Fruit fly (Drosophila melanogaster): ENCODE data around the gene CG42502.

CG42502 gene

DNA sequence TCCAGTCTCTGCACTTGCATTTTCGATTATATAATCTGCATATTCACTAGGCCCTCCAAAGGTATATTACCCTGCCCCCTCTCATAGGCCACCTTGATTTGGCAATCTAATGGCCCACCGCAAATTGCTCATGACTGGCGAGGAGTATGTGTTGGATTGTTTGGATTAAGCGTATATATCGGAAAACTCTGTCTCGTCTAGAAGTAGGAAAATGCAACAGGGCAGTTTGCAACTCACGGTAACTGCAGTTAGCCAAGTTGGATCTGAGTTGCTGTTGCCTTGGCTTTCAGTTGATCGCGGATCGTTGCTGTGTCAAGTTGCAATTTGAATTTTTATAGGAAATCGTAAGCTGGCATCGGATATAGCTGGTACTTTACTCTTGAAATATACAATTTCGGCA is 8.0 kb upstream of the CG42502 start, which contains the start of gene Ugt36F1:
Gene Ugt36F1 (plus strand): TSS at position 301 of the 400 bp plus-strand sequence.
- TF ChIP-seq CG12605 (GFP tag; IDR thresholded peaks at IDR 0.05): no peak
- TF ChIP-seq Ets98B (GFP tag; IDR thresholded peaks at IDR 0.05): no peak
- TF ChIP-seq CG4496 (GFP tag; IDR thresholded peaks at IDR 0.05): no peak
- no peak for TF ChIP-seq CG9948 (tag; optimal IDR thresholded peaks at IDR 0.05)
- TF ChIP-seq fd96Ca (GFP tag; IDR thresholded peaks at IDR 0.05): no peak
- no peak for TF ChIP-seq Snoo (tag; optimal IDR thresholded peaks at IDR 0.05)
- TF ChIP-seq Pif1B (GFP tag; optimal IDR thresholded peaks at IDR 0.05): no peak
- no peak for TF ChIP-seq EcR (GFP tag; optimal IDR thresholded peaks at IDR 0.05)
- TF ChIP-seq CG8301 (tag; optimal IDR thresholded peaks at IDR 0.05): no peak
- TF ChIP-seq CG13204 (GFP tag; optimal IDR thresholded peaks at IDR 0.05): no peak
- TF ChIP-seq CG14655 (GFP tag; optimal IDR thresholded peaks at IDR 0.05): no peak
- TF ChIP-seq CG34367 (tag; optimal IDR thresholded peaks at IDR 0.05): no peak

DNA sequence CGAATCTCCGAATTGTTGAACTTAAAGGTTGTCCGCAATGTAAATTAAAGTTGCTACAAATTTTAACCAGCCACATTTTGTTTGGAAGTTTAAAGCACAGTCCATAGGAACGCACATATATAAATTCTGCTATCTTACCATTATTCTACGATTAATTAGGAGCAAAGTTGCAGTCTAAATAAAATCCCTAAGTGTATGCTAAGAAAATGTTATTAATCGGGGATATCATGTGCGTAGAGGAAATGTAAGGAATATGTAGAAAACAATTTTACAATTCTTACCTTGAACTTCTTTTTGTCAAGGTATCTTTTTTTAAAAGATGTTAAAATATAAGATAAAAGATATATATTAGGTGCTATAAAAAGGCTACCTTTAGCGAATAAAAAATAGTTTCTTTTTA is 7.3 kb upstream of the CG42502 start:
- TF ChIP-seq CG4496 (GFP tag; IDR thresholded peaks at IDR 0.05) (no peak), D1 (tag; optimal IDR thresholded peaks at IDR 0.05) (no peak), CG9948 (tag; optimal IDR thresholded peaks at IDR 0.05) (no peak), CG32121 (GFP tag; IDR thresholded peaks at IDR 0.05) (no peak), CG17806 (tag; optimal IDR thresholded peaks at IDR 0.05) (no peak), Ets98B (GFP tag; IDR thresholded peaks at IDR 0.05) (no peak), Pif1A (GFP tag; optimal IDR thresholded peaks at IDR 0.05) (no peak), rn (GFP tag; IDR thresholded peaks at IDR 0.05) (no peak), CG8159 (tag; optimal IDR thresholded peaks at IDR 0.05) (no peak), CG13204 (GFP tag; optimal IDR thresholded peaks at IDR 0.05) (no peak), CG34367 (tag; optimal IDR thresholded peaks at IDR 0.05) (no peak), CG8301 (tag; optimal IDR thresholded peaks at IDR 0.05) (no peak), EcR (GFP tag; optimal IDR thresholded peaks at IDR 0.05) (no peak), fd96Ca (GFP tag; IDR thresholded peaks at IDR 0.05) (no peak), CG12605 (GFP tag; IDR thresholded peaks at IDR 0.05) (no peak)

DNA sequence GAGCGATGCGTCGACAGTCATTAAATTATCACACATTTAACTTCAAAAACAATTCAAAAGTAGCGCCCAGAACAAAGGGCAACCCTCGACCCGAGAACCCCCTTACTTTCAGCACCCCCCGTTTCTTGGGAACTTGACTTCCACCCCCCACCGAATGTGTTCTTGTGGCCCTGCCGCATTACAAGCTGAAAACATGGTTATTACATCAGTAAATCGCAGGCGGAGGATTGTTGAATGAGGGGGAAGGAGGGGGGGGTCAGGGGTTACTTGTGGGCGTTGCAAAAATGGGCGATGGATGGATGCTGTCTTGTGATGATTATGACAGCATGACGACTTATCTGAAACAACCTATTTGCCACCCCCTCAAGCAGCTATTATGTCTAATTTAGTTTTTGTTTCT is 4.1 kb upstream of the CG42502 start:
- TF ChIP-seq CG14655 (GFP tag; optimal IDR thresholded peaks at IDR 0.05) (no peak), CG8301 (tag; optimal IDR thresholded peaks at IDR 0.05) (no peak), fd96Ca (GFP tag; IDR thresholded peaks at IDR 0.05) (no peak), CG8159 (tag; optimal IDR thresholded peaks at IDR 0.05) (no peak), gl (tag; optimal IDR thresholded peaks at IDR 0.05) (no peak), Pif1A (GFP tag; optimal IDR thresholded peaks at IDR 0.05) (no peak), D1 (tag; optimal IDR thresholded peaks at IDR 0.05) (no peak), CG10348 (GFP tag; IDR thresholded peaks at IDR 0.05) (no peak)

DNA sequence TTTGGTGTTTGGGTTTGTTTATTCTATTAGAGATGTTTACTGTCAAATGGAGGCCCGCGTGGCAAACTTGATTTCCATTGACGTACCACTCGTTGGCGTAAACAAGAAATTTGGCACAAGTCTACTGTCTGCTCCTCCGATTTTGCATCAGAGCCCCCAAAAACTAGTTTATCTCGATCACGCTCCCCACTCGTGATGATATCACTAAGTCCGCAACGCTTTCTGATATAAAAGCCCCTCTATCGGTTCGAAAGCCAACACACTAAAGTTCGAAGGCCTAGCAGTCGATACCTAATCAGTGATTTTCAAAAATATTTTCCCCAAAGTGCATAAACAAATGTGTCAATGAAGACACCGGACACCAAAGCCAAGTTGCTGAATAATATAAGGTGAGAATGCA is 1.7 kb upstream of the CG42502 start:
- no peak for TF ChIP-seq CG10348 (GFP tag; IDR thresholded peaks at IDR 0.05)
- TF ChIP-seq gl (tag; optimal IDR thresholded peaks at IDR 0.05): no peak

DNA sequence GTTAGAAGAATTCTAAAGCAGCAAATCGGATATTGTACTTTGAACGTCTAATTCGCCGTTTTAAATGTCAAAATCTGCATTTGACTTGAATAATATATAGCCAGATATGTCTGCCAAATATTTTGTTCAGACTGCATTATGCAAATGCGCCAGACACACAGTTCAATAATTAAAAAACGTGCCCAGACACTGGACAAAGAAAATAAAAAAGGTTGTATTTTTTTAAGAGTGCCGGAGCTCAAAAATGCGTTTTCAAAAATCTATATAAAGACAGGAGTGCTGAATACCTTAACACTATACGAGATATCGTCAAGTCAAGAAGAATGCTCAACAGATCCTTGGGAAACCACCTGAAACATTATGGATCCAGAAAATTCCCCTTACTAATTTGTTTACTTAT is 1.3 kb upstream of the CG42502 start, which contains the start of the genes CG17325 and CG42305:
Gene CG17325 (plus strand): TSS at position 301 of the 400 bp plus-strand sequence.
Gene CG42305 (plus strand): TSS at position 301 of the 400 bp plus-strand sequence.
- no peak for TF ChIP-seq gl (tag; optimal IDR thresholded peaks at IDR 0.05)
- no peak for TF ChIP-seq CG13204 (GFP tag; optimal IDR thresholded peaks at IDR 0.05)
- no peak for TF ChIP-seq CG9948 (tag; optimal IDR thresholded peaks at IDR 0.05)
- TF ChIP-seq CG4496 (GFP tag; IDR thresholded peaks at IDR 0.05): no peak
- TF ChIP-seq CG10348 (GFP tag; IDR thresholded peaks at IDR 0.05): no peak
- TF ChIP-seq Snoo (tag; optimal IDR thresholded peaks at IDR 0.05): no peak
- TF ChIP-seq EcR (GFP tag; optimal IDR thresholded peaks at IDR 0.05): no peak
- no peak for TF ChIP-seq CG14655 (GFP tag; optimal IDR thresholded peaks at IDR 0.05)
- TF ChIP-seq rn (GFP tag; IDR thresholded peaks at IDR 0.05): no peak
- TF ChIP-seq CG12605 (GFP tag; IDR thresholded peaks at IDR 0.05): no peak

DNA sequence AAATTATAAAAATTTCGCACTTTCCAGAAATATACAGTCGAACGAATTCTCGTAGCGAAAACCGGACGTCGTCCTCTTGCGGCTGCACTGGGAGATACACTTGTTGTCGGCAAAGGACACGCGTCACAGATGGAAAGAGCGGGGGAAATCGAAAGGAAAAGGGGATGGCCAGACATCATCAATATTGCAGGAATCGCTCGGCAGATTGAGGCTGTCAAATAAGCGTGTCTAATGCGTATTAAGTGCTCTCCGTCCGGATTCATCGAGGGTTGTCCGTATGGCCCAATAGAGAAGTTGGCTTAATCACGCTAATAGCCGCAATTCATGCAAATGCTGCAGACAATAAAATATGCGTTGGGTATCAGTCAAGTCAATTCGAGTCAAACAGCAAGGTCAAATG is 1.6 kb downstream of the CG42502 start:
- TF ChIP-seq Ets98B (GFP tag; IDR thresholded peaks at IDR 0.05): no peak
- no peak for TF ChIP-seq CG8301 (tag; optimal IDR thresholded peaks at IDR 0.05)
- TF ChIP-seq CG12605 (GFP tag; IDR thresholded peaks at IDR 0.05): no peak
- TF ChIP-seq gl (tag; optimal IDR thresholded peaks at IDR 0.05): no peak
- TF ChIP-seq Pif1A (GFP tag; optimal IDR thresholded peaks at IDR 0.05): no peak
- no peak for TF ChIP-seq rn (GFP tag; IDR thresholded peaks at IDR 0.05)
- TF ChIP-seq Snoo (tag; optimal IDR thresholded peaks at IDR 0.05): no peak
- no peak for TF ChIP-seq Pif1B (GFP tag; optimal IDR thresholded peaks at IDR 0.05)
- no peak for TF ChIP-seq CG10348 (GFP tag; IDR thresholded peaks at IDR 0.05)
- no peak for TF ChIP-seq CG15710 (tag; optimal IDR thresholded peaks at IDR 0.05)

DNA sequence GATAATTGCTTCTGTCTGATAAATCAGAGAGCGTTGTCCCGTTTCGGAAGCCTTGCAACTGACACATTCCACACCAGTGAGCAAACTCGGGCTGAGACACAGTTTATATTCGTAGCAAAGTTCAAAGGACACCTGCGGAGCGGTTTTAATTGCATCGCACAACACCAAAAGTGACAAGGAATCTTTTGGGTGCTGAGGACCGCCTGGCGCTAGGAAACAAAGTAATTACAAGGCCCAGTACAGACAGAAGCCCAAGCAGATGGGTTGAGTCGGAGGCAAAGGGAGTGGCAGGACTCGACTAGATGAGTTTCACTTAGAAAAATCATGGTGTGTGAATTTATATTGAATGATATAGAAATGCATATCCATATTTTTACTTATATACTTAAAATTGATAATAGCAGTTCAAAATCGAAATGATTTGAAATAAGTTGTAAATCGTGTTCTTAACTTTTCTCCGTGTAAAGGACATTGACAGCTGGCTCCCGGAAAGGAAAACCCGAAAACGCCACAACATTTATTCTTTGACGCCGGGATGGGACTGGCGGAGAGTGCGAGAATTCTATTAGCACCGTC is 2.2 kb downstream of the CG42502 start:
- no peak for TF ChIP-seq Pif1A (GFP tag; optimal IDR thresholded peaks at IDR 0.05)
- TF ChIP-seq CG8301 (tag; optimal IDR thresholded peaks at IDR 0.05): no peak
- no peak for TF ChIP-seq CG8159 (tag; optimal IDR thresholded peaks at IDR 0.05)
- no peak for TF ChIP-seq gl (tag; optimal IDR thresholded peaks at IDR 0.05)
- no peak for TF ChIP-seq CG4496 (GFP tag; IDR thresholded peaks at IDR 0.05)
- TF ChIP-seq CG15710 (tag; optimal IDR thresholded peaks at IDR 0.05): no peak
- TF ChIP-seq CG17806 (tag; optimal IDR thresholded peaks at IDR 0.05): no peak
- TF ChIP-seq CG12605 (GFP tag; IDR thresholded peaks at IDR 0.05): no peak
- no peak for TF ChIP-seq EcR (GFP tag; optimal IDR thresholded peaks at IDR 0.05)
- TF ChIP-seq CG13204 (GFP tag; optimal IDR thresholded peaks at IDR 0.05): no peak
- TF ChIP-seq D1 (tag; optimal IDR thresholded peaks at IDR 0.05): no peak
- TF ChIP-seq Ets98B (GFP tag; IDR thresholded peaks at IDR 0.05): no peak
- no peak for TF ChIP-seq CG9948 (tag; optimal IDR thresholded peaks at IDR 0.05)
- TF ChIP-seq fd96Ca (GFP tag; IDR thresholded peaks at IDR 0.05): no peak
- TF ChIP-seq CG32121 (GFP tag; IDR thresholded peaks at IDR 0.05): no peak

All from whole organism, pupa.